Worm (Caenorhabditis elegans) whole organism, L1 larva: ENCODE measurements around the gene F11D5.1.

Experiments used
- elt-3 ChIP-seq, 6 experiments: fragments of 150-350 bp in 1 of 6; sonication (generic microtip); optimal IDR thresholded peaks; 2 replicates each; lab custom pipeline; 2017 to 2018; ENCODE audit warnings: missing biosample characterization in 6 of 6, missing genetic modification characterization in 6 of 6, inconsistent platforms in 1 of 6
- jun-1 ChIP-seq: fragments of 150-350 bp; optimal IDR thresholded peaks from 2 replicates; lab custom pipeline; 2014; ENCODE audit warnings: missing biosample characterization, missing genetic modification reagents, missing genetic modification characterization
- nhr-12 ChIP-seq: sonication (generic microtip); optimal IDR thresholded peaks from 2 replicates; lab custom pipeline; 2017; ENCODE audit warnings: missing biosample characterization, missing genetic modification characterization
- pqm-1 ChIP-seq: sonication (generic microtip); optimal IDR thresholded peaks from 3 replicates; lab custom pipeline; 2017; ENCODE audit warnings: missing biosample characterization, missing genetic modification characterization
- sup-37 ChIP-seq: fragments of 200-800 bp; sonication (Bioruptor generic); optimal IDR thresholded peaks from 2 replicates; lab custom pipeline; 2018; ENCODE audit warnings: mild to moderate bottlenecking, missing genetic modification characterization, missing compliant biosample characterization
- unc-130 ChIP-seq: fragments of 150-350 bp; optimal IDR thresholded peaks from 2 replicates; lab custom pipeline; 2017; ENCODE audit warnings: missing biosample characterization, missing genetic modification characterization, inconsistent platforms
- unc-62 ChIP-seq: fragments of 150-350 bp; optimal IDR thresholded peaks from 2 replicates; lab custom pipeline; 2014; ENCODE audit warnings: missing biosample characterization, missing genetic modification reagents, missing genetic modification characterization

- TF ChIP-seq unc-62 (GFP tag; lab: Kevin White, UChicago) (no peak), unc-130 (no peak), elt-3 (tag; optimal IDR thresholded peaks at IDR 0.05; lab: Kevin White, UChicago) (no peak), sup-37 (GFP tag; lab: Kevin White, UChicago) (no peak), jun-1 (no peak), pqm-1 (tag; lab: Kevin White, UChicago) (no peak), nhr-12 (tag; lab: Kevin White, UChicago) (no peak)
These were observed 36.5 kb downstream of the F11D5.1 start for ce11 chrX:3369442-3369841.
